Worm (Caenorhabditis elegans) whole organism, L1 larva: ENCODE results near the gene rsks-1.

Experiments
- aha-1 ChIP-seq: fragments of 150-350 bp; optimal IDR thresholded peaks from 2 replicates; lab custom pipeline; 2014; ENCODE audit warnings: missing biosample characterization, missing genetic modification characterization
- ama-1 ChIP-seq: fragments of 150-350 bp; optimal IDR thresholded peaks from 2 replicates; lab custom pipeline; 2014
- ceh-90 ChIP-seq: sonication (generic microtip); optimal IDR thresholded peaks from 2 replicates; lab custom pipeline; 2016; ENCODE audit warnings: missing genetic modification characterization, missing compliant biosample characterization
- lin-15B ChIP-seq: fragments of 150-350 bp; sonication (generic microtip); optimal IDR thresholded peaks from 3 replicates; lab custom pipeline; 2014; ENCODE audit warnings: missing biosample characterization, missing genetic modification characterization
- lir-3 ChIP-seq: sonication (generic microtip); optimal IDR thresholded peaks from 2 replicates; lab custom pipeline; 2016; ENCODE audit warnings: mild to moderate bottlenecking, missing genetic modification characterization, moderate library complexity, missing compliant biosample characterization; ENCODE audit not compliant: poor library complexity
- lsy-2 ChIP-seq, 2 experiments: fragments of 150-350 bp; optimal IDR thresholded peaks; 2 replicates each; lab custom pipeline; 2014; ENCODE audit warnings: missing biosample characterization in 2 of 2, missing genetic modification characterization in 2 of 2
- nhr-76 ChIP-seq: sonication (generic microtip); optimal IDR thresholded peaks from 2 replicates; lab custom pipeline; 2017; ENCODE audit warnings: missing biosample characterization, missing genetic modification characterization
- pag-3 ChIP-seq: sonication (generic microtip); optimal IDR thresholded peaks from 2 replicates; lab custom pipeline; 2017; ENCODE audit warnings: missing genetic modification characterization, mild to moderate bottlenecking, missing compliant biosample characterization, antibody characterized with exemption, borderline replicate concordance; ENCODE audit not compliant: insufficient read depth
- pqm-1 ChIP-seq: sonication (generic microtip); optimal IDR thresholded peaks from 3 replicates; lab custom pipeline; 2017; ENCODE audit warnings: missing biosample characterization, missing genetic modification characterization
- tbx-2 ChIP-seq: sonication (generic microtip); optimal IDR thresholded peaks from 2 replicates; lab custom pipeline; 2016; ENCODE audit warnings: missing genetic modification characterization, missing compliant biosample characterization
- unc-130 ChIP-seq: fragments of 150-350 bp; optimal IDR thresholded peaks from 2 replicates; lab custom pipeline; 2017; ENCODE audit warnings: missing biosample characterization, missing genetic modification characterization, inconsistent platforms
- unc-30 ChIP-seq: sonication (generic microtip); optimal IDR thresholded peaks from 2 replicates; lab custom pipeline; 2017; ENCODE audit warnings: missing biosample characterization, missing genetic modification characterization
- xbp-1 ChIP-seq: sonication (generic microtip); optimal IDR thresholded peaks from 2 replicates; lab custom pipeline; 2016; ENCODE audit warnings: missing genetic modification characterization, missing compliant biosample characterization

DNA sequence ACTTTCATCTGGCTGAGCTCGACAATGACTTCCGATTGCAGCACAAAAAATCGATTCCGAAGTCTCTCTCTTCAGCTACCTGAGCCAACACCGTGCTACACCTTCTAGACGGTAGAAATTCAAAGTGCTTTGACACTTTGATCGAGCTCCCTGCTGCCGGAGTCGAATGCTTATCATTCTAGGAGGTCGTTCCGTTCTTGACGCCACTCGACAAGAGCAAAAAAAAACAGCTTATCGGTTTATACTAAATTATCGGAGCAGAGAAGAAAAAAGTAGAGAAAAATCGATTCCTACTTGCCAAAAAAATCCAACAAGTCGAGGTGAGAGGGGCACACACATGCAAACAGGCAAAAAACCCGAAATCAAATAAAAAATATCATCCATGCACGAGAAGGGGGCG lies 23.6 kb downstream of the rsks-1 start:
- TF ChIP-seq pqm-1 (tag; lab: Kevin White, UChicago) (no peak), nhr-76 (tag; lab: Kevin White, UChicago) (no peak), lir-3 (tag; lab: Kevin White, UChicago) (no peak), pag-3 (tag; lab: Kevin White, UChicago) (no peak), unc-30 (no peak), ama-1 (lab: Kevin White, UChicago) (no peak), lin-15B (no peak), tbx-2 (no peak), ceh-90 (tag; lab: Kevin White, UChicago) (no peak), xbp-1 (no peak), lsy-2 (tag; optimal IDR thresholded peaks at IDR 0.05; lab: Kevin White, UChicago) (no peak), aha-1 (tag; lab: Kevin White, UChicago) (no peak), unc-130 (tag; lab: Kevin White, UChicago) (no peak)
